Worm (Caenorhabditis elegans): ENCODE results near the gene acp-7.
A peak's percentile ranks its signal among the peaks of the same experiment; 100 is the strongest.

acp-7 gene

DNA sequence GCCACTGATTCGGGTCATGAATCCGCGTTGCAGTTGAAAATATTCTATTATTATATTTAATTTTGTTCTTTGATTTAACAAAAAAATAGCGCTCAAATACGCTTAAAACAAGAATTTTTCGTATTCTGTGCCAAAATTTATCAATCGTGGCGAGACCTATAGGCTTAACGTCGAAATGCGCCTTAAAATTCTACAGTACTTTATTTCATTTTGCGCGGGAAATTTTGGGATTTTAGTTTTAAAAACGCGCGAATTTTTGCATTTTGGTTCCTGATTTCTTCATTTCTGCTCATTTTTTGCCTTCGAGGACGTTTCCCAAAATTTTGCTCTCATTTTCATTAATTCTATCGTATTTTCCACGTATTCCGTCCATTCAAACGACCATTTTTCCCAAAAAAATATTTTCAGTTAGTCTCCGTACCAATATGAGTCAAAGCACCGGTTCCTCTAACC is 10.3 kb downstream of the acp-7 start, which contains the start of gene puf-11 (continued):
- no peak for TF ChIP-seq Y75B8A.6 (GFP tag; IDR thresholded peaks at IDR 0.05)

DNA sequence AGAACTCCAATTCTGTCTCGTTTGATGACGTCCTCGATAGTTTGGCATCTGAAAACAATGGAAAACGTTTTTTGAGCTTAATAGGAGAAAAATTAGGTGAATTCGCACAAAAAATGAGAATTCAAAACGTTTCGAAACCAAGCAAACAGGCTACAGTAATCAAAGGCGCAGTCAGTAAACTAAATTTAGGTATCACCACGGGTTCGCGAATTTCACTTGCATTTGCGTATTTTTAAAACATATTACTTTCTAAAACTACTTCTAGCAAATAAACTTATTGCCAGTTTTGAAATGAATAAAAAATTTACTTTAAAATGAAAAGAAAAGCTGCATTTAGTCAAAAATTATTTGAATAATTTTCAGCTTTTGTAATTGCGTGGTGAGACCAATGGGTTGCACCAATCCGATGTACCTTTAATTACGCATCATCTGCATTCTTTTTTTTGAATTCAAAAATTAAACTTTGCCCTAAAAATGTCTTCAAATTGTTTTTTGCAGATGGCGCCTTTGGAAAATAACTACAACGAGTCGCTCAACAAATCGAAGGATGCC is 12.4 kb downstream of the acp-7 start, which contains the start of the genes Y73B6BL.23 and htp-2:
Y73B6BL.23 (minus strand) TSS at position 51 of the 552 bp plus-strand sequence.
htp-2 (plus strand) TSS at position 492 of the 552 bp plus-strand sequence.
- TF ChIP-seq hlh-11 (tag; optimal IDR thresholded peaks at IDR 0.05) (no peak), daf-12 (tag; optimal IDR thresholded peaks at IDR 0.05) (no peak)

DNA sequence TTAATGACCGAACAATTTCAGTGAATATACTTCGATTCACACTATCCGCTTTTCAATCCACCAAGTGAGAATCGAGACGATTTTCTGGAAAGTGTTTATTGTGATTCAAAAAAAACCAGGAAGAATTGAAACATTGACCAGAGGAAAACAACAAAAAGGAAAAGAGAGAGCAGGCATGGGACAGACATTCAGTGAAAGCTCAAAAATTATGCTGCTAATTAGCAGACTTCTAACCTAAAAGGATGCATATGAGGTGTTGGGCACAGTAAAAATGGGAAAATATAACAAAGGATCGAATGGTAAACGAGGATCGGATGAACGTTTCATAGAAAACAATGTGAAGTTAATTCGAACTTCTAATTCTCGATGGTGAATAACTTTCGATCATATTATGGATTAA is 13.9 kb downstream of the acp-7 start:
- no peak for TF ChIP-seq madf-9 (GFP tag; conservative IDR thresholded peaks at IDR 0.05)
- TF ChIP-seq hmg-1.1 (GFP tag; IDR thresholded peaks at IDR 0.05): no peak
- peak; percentile 20 for TF ChIP-seq F49E8.2 (tag; optimal IDR thresholded peaks at IDR 0.05; ENCODE audit: borderline replicate concordance)
- TF ChIP-seq snpc-1.2 (GFP tag; IDR thresholded peaks at IDR 0.05): no peak
- TF ChIP-seq Y5F2A.4 (GFP tag; optimal IDR thresholded peaks at IDR 0.05): no peak
- TF ChIP-seq ctbp-1 (GFP tag; IDR thresholded peaks at IDR 0.05): no peak

DNA sequence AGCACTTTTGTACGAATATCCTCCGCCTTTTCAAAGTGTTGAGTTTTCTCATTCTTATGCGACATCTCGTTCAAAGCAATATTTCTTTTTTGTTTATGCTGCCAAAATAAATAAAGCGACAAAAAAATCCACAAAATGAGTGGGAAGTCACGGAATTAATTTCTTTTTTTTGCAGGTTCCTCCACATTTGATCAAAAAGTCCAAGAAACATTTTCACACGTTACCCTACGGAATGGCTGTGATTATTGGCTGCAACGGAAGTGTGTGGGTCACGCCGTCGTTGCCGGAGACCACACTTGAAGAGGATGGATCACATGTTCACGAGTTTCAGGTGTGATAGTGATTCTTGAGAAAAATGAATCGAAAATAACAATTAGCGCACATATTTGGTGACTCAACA is 14.9 kb downstream of the acp-7 start, which contains the start of gene Y73B6BL.22:
Y73B6BL.22 (minus strand) TSS at position 101 of the 400 bp plus-strand sequence.
- TF ChIP-seq aha-1 (tag) (peak; percentile 8), Y48G9A.11 (GFP tag; IDR thresholded peaks at IDR 0.05) (no peak)

DNA sequence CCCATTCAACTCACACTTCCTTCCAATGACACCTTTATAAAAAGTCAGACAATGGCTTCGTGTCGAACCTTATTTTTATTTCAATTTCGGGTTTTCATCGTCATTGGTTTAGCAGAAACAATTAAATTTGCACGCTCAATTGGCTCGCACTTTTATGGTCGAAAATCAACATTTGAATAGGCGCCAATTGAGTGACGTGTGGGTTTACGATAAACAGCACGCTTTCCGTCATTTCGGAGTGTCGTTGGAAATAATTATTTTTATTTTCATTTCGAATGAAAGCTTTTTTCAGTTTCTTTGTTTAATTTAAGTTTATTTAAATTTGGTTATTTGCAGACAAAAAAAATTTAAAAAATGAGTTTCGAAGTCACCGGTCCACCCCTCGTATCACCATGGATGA is 16.3 kb downstream of the acp-7 start, which contains the start of gene exos-2:
exos-2 (plus strand) TSS at position 330 of the 400 bp plus-strand sequence.
- TF ChIP-seq hmg-1.1 (GFP tag; IDR thresholded peaks at IDR 0.05) (0 out of 2 replicates have a peak, but pooled peaks have one; percentile 12), Y75B8A.6 (GFP tag; IDR thresholded peaks at IDR 0.05) (no peak), gei-8 (GFP tag; optimal IDR thresholded peaks at IDR 0.05) (no peak), mdl-1 (tag; optimal IDR thresholded peaks at IDR 0.05) (no peak), R02D3.7 (tag; optimal IDR thresholded peaks at IDR 0.05) (peak; percentile 95), aha-1 (tag) (peak; percentile 35), Y48G9A.11 (GFP tag; IDR thresholded peaks at IDR 0.05) (peak; percentile 99), F26F4.8 (GFP tag; conservative IDR thresholded peaks at IDR 0.05) (no peak), ceh-82 (tag; optimal IDR thresholded peaks at IDR 0.05) (no peak), nhr-76 (tag; optimal IDR thresholded peaks at IDR 0.05) (no peak), dpl-1 (GFP tag; optimal IDR thresholded peaks at IDR 0.05) (peak; percentile 96), daf-19 (GFP tag; conservative IDR thresholded peaks at IDR 0.05) (no peak), F49E8.2 (tag; optimal IDR thresholded peaks at IDR 0.05; ENCODE audit: borderline replicate concordance) (no peak), nhr-111 (GFP tag; optimal IDR thresholded peaks at IDR 0.05) (no peak), T20F7.1 (GFP tag; optimal IDR thresholded peaks at IDR 0.05) (peak; percentile 98), egl-43 (GFP tag; IDR thresholded peaks at IDR 0.05) (no peak), lin-38 (GFP tag; IDR thresholded peaks at IDR 0.05) (peak; percentile 46), fkh-10 (GFP tag; optimal IDR thresholded peaks at IDR 0.05) (peak; percentile 32), pha-4 (GFP tag; IDR thresholded peaks at IDR 0.05) (no peak), pha-4 (tag; optimal IDR thresholded peaks at IDR 0.05) (peak; percentile 17), fos-1 (tag; optimal IDR thresholded peaks at IDR 0.05) (no peak), zfp-3 (GFP tag; conservative IDR thresholded peaks at IDR 0.05) (no peak), jun-1 (tag; optimal IDR thresholded peaks at IDR 0.05) (no peak)

DNA sequence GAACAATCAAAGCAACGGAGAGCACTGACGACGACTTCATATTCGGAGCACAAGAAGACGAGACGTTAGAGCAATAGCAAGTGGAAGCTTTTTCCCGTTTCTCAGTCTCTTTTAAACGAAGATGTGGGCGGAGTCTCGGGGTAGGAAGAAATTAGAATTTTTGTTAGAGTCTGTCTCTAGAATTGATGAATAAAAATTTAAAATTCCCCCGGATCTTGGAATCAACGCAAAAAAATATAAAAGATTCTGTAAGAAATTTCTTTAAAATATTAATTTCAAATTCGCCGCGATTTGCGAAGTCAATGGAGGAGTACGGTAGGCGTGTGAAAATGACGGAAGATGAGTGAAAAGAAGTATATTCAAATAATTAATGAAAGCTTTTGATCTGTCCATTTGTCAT is 18.0 kb downstream of the acp-7 start, which contains the start of gene nlp-71:
nlp-71 (minus strand) TSS at position 101 of the 400 bp plus-strand sequence.
- TF ChIP-seq saeg-2 (GFP tag; IDR thresholded peaks at IDR 0.05): no peak
- TF ChIP-seq fos-1 (tag; optimal IDR thresholded peaks at IDR 0.05): no peak
- TF ChIP-seq lin-38 (GFP tag; IDR thresholded peaks at IDR 0.05): no peak
- TF ChIP-seq R02D3.7 (tag; optimal IDR thresholded peaks at IDR 0.05): no peak
- no peak for TF ChIP-seq ceh-44 (GFP tag; IDR thresholded peaks at IDR 0.05)
- no peak for TF ChIP-seq egl-43 (GFP tag; IDR thresholded peaks at IDR 0.05)
- no peak for TF ChIP-seq nhr-102 (tag; optimal IDR thresholded peaks at IDR 0.05)
- no peak for TF ChIP-seq F10B5.3 (tag; optimal IDR thresholded peaks at IDR 0.05)
- TF ChIP-seq nhr-11 (tag; optimal IDR thresholded peaks at IDR 0.05): no peak
- TF ChIP-seq lim-7 (GFP tag; IDR thresholded peaks at IDR 0.05): no peak
- no peak for TF ChIP-seq Y75B8A.6 (GFP tag; IDR thresholded peaks at IDR 0.05)
- TF ChIP-seq Y105C5A.15 (GFP tag; IDR thresholded peaks at IDR 0.05): no peak
- no peak for TF ChIP-seq Y48G9A.11 (GFP tag; IDR thresholded peaks at IDR 0.05)
- TF ChIP-seq mep-1 (tag; optimal IDR thresholded peaks at IDR 0.05): no peak
- TF ChIP-seq duxl-1 (tag; optimal IDR thresholded peaks at IDR 0.05; ENCODE audit: poor library complexity): no peak
- no peak for TF ChIP-seq T20F7.1 (GFP tag; optimal IDR thresholded peaks at IDR 0.05)
- no peak for TF ChIP-seq ztf-11 (tag; optimal IDR thresholded peaks at IDR 0.05)
- TF ChIP-seq ceh-28 (tag; optimal IDR thresholded peaks at IDR 0.05): no peak
- TF ChIP-seq sdz-12 (GFP tag; optimal IDR thresholded peaks at IDR 0.05): no peak
